Fruit fly (Drosophila melanogaster) whole organism, adult: ENCODE data around the gene CG31431.

ENCODE experiments used
- CG33017 ChIP-seq: fragments of 200-800 bp; sonication (Bioruptor generic); optimal IDR thresholded peaks from 2 replicates; lab custom pipeline; 2018; ENCODE audit warnings: missing biosample characterization, mild to moderate bottlenecking, missing genetic modification characterization, moderate library complexity
- CG7045 ChIP-seq: fragments of 200-800 bp; sonication (Bioruptor generic); optimal IDR thresholded peaks from 2 replicates; lab custom pipeline; 2017; ENCODE audit warnings: missing biosample characterization, mild to moderate bottlenecking, missing genetic modification characterization
- cnc ChIP-seq, 2 experiments: fragments of >200 bp; optimal IDR thresholded peaks; 2 replicates each; lab custom pipeline; 2017

- TF ChIP-seq cnc (optimal IDR thresholded peaks at IDR 0.05; lab: Kevin White, UChicago): no peak
- no peak for TF ChIP-seq CG33017 (tag; lab: Kevin White, UChicago)
- TF ChIP-seq CG7045 (GFP tag; lab: Kevin White, UChicago): no peak
Observed at dm6 chr3R:21859509-21859908, 11.0 kb upstream of the CG31431 start.
